Fruit fly (Drosophila melanogaster) whole organism, embryonic: ENCODE measurements around the gene teq.

ENCODE experiments used
- Atf-2 ChIP-seq: fragments of 200-800 bp; sonication (Bioruptor generic); optimal IDR thresholded peaks from 2 replicates; lab custom pipeline; 2016; ENCODE audit warnings: missing biosample characterization, missing genetic modification characterization
- B-H2 ChIP-seq: fragments of 200-800 bp; sonication (Bioruptor generic); optimal IDR thresholded peaks from 2 replicates; lab custom pipeline; 2018; ENCODE audit warnings: missing biosample characterization, mild to moderate bottlenecking, missing genetic modification characterization
- CG10431 ChIP-seq: fragments of 200-800 bp; sonication (Bioruptor generic); optimal IDR thresholded peaks from 3 replicates; lab custom pipeline; 2018; ENCODE audit warnings: missing biosample characterization, mild to moderate bottlenecking, missing genetic modification characterization
- CG10543 ChIP-seq: fragments of 200-800 bp; sonication (Bioruptor generic); optimal IDR thresholded peaks from 3 replicates; lab custom pipeline; 2017; ENCODE audit warnings: missing biosample characterization, mild to moderate bottlenecking, missing genetic modification characterization, moderate library complexity
- CG12155 ChIP-seq: fragments of 200-800 bp; sonication (Bioruptor generic); optimal IDR thresholded peaks from 3 replicates; lab custom pipeline; 2016; ENCODE audit warnings: missing biosample characterization, missing genetic modification characterization
- CG12219 ChIP-seq: fragments of 200-800 bp; sonication (Bioruptor generic); optimal IDR thresholded peaks from 3 replicates; lab custom pipeline; 2018; ENCODE audit warnings: missing biosample characterization, mild to moderate bottlenecking, missing genetic modification characterization
- CG12299 ChIP-seq: fragments of 200-800 bp; sonication (Bioruptor generic); optimal IDR thresholded peaks from 2 replicates; lab custom pipeline; 2018; ENCODE audit warnings: missing biosample characterization, mild to moderate bottlenecking, missing genetic modification characterization
- CG15601 ChIP-seq: fragments of 200-800 bp; sonication (Bioruptor generic); optimal IDR thresholded peaks from 3 replicates; lab custom pipeline; 2019; ENCODE audit warnings: missing biosample characterization, mild to moderate bottlenecking, missing genetic modification characterization, moderate library complexity
- CG18011 ChIP-seq: fragments of 200-800 bp; sonication (Bioruptor generic); optimal IDR thresholded peaks from 2 replicates; lab custom pipeline; 2017; ENCODE audit warnings: missing biosample characterization, missing genetic modification characterization, mild to moderate bottlenecking, moderate library complexity, missing genotype
- CG18764 ChIP-seq: fragments of 200-800 bp; sonication (Bioruptor generic); optimal IDR thresholded peaks from 3 replicates; lab custom pipeline; 2016; ENCODE audit warnings: missing biosample characterization, missing genetic modification characterization
- CG30431 ChIP-seq: fragments of 200-800 bp; sonication (Bioruptor generic); optimal IDR thresholded peaks from 2 replicates; lab custom pipeline; 2017; ENCODE audit warnings: missing biosample characterization, missing genetic modification characterization
- CG3065 ChIP-seq: fragments of 200-800 bp; sonication (Bioruptor generic); optimal IDR thresholded peaks from 2 replicates; lab custom pipeline; 2016; ENCODE audit warnings: missing biosample characterization, missing genetic modification characterization
- CG31365 ChIP-seq: fragments of 200-800 bp; sonication (Bioruptor generic); optimal IDR thresholded peaks from 2 replicates; lab custom pipeline; 2018; ENCODE audit warnings: missing biosample characterization, mild to moderate bottlenecking, missing genetic modification characterization
- CG32772 ChIP-seq: fragments of 200-800 bp; sonication (Bioruptor generic); IDR thresholded peaks from 2 replicates; pipeline ENCODE4 v1.3.6; 2022; ENCODE audit warnings: missing biosample characterization, missing genetic modification characterization
- CG3407 ChIP-seq: fragments of 200-800 bp; sonication (Bioruptor generic); optimal IDR thresholded peaks from 2 replicates; lab custom pipeline; 2018; ENCODE audit warnings: missing biosample characterization, mild to moderate bottlenecking, missing genetic modification characterization
- CG3995 ChIP-seq: fragments of 200-800 bp; sonication (Bioruptor generic); optimal IDR thresholded peaks from 3 replicates; lab custom pipeline; 2016; ENCODE audit warnings: missing biosample characterization, missing genetic modification characterization
- CG43689 ChIP-seq: fragments of 200-800 bp; sonication (Bioruptor generic); IDR thresholded peaks from 2 replicates; pipeline ENCODE4 v1.3.6; 2022; ENCODE audit warnings: missing biosample characterization, missing genetic modification characterization
- CG7372 ChIP-seq: fragments of 200-800 bp; sonication (Bioruptor generic); IDR thresholded peaks from 2 replicates; pipeline ENCODE4 v1.3.6; 2022; ENCODE audit warnings: missing biosample characterization, missing genetic modification characterization
- CG7987 ChIP-seq: fragments of 200-800 bp; sonication (Bioruptor generic); optimal IDR thresholded peaks from 2 replicates; lab custom pipeline; 2018; ENCODE audit warnings: missing biosample characterization, mild to moderate bottlenecking, missing genetic modification characterization, moderate library complexity
- CG8765 ChIP-seq: fragments of 200-800 bp; sonication (Bioruptor generic); IDR thresholded peaks from 2 replicates; pipeline ENCODE4 v1.3.6; 2022; ENCODE audit warnings: missing biosample characterization, missing genetic modification characterization
- CG8944 ChIP-seq: fragments of 200-800 bp; sonication (Bioruptor generic); optimal IDR thresholded peaks from 3 replicates; lab custom pipeline; 2016; ENCODE audit warnings: missing biosample characterization, missing genetic modification characterization
- CkIIα-i1 ChIP-seq: fragments of 200-800 bp; sonication (Bioruptor generic); IDR thresholded peaks from 2 replicates; pipeline ENCODE4 v1.3.6; 2022; ENCODE audit warnings: missing biosample characterization, missing genetic modification characterization
- D ChIP-seq, 2 experiments: fragments of 200-800 bp in 1 of 2; fragments of >200 bp in 1 of 2; sonication (Bioruptor generic) in 1 of 2; optimal IDR thresholded peaks; 2 replicates in 1 of 2; 3 replicates in 1 of 2; lab custom pipeline; 2017; ENCODE audit warnings: mild to moderate bottlenecking in 1 of 2, missing biosample characterization in 1 of 2, missing genetic modification characterization in 1 of 2, missing genetic modification reagents in 1 of 2
- Dad ChIP-seq: fragments of 200-800 bp; sonication (Bioruptor generic); optimal IDR thresholded peaks from 3 replicates; lab custom pipeline; 2016; ENCODE audit warnings: missing biosample characterization, missing genetic modification characterization
- E2f2 ChIP-seq: fragments of 200-800 bp; sonication (Bioruptor generic); IDR thresholded peaks from 2 replicates; pipeline ENCODE4 v1.3.6; 2022; ENCODE audit warnings: missing biosample characterization, missing genetic modification characterization
- Gsc ChIP-seq: fragments of 200-800 bp; sonication (Bioruptor generic); IDR thresholded peaks from 2 replicates; pipeline ENCODE4 v1.3.6; 2022; ENCODE audit warnings: missing biosample characterization, missing genetic modification characterization
- HLH4C ChIP-seq: fragments of 200-800 bp; sonication (Bioruptor generic); IDR thresholded peaks from 3 replicates; pipeline ENCODE4 v1.3.6; 2022; ENCODE audit warnings: missing biosample characterization, missing genetic modification characterization; ENCODE audit not compliant: partially characterized antibody
- Hr78 ChIP-seq, 2 experiments: fragments of 200-800 bp in 1 of 2; fragments of >200 bp in 1 of 2; sonication (Bioruptor generic) in 1 of 2; optimal IDR thresholded peaks; 2 replicates each; lab custom pipeline; 2017 to 2019; ENCODE audit warnings: missing biosample characterization in 2 of 2, missing genetic modification characterization in 2 of 2, mild to moderate bottlenecking in 1 of 2, moderate library complexity in 1 of 2
- Lhr ChIP-seq: fragments of 200-800 bp; sonication (Bioruptor generic); optimal IDR thresholded peaks from 3 replicates; lab custom pipeline; 2017; ENCODE audit warnings: mild to moderate bottlenecking, missing biosample characterization, missing genetic modification reagents, missing genetic modification characterization
- NFAT ChIP-seq: fragments of 200-800 bp; sonication (Bioruptor generic); IDR thresholded peaks from 2 replicates; pipeline ENCODE4 v1.3.6; 2022; ENCODE audit warnings: missing biosample characterization, missing genetic modification characterization
- Nf-YB ChIP-seq: fragments of 200-800 bp; sonication (Bioruptor generic); optimal IDR thresholded peaks from 3 replicates; lab custom pipeline; 2019; ENCODE audit warnings: missing biosample characterization, mild to moderate bottlenecking, missing genetic modification characterization, moderate library complexity
- Optix ChIP-seq: fragments of 200-800 bp; sonication (Bioruptor generic); IDR thresholded peaks from 3 replicates; pipeline ENCODE4 v1.3.6; 2022; ENCODE audit warnings: missing biosample characterization, missing genetic modification characterization
- Poxn ChIP-seq: fragments of 200-800 bp; sonication (Bioruptor generic); IDR thresholded peaks from 2 replicates; pipeline ENCODE4 v1.3.6; 2022; ENCODE audit warnings: missing biosample characterization, missing genetic modification characterization
- Scr ChIP-seq: fragments of 200-800 bp; sonication (Bioruptor generic); IDR thresholded peaks from 2 replicates; pipeline ENCODE4 v1.3.6; 2022; ENCODE audit warnings: missing biosample characterization, missing genetic modification characterization; ENCODE audit not compliant: partially characterized antibody
- Trl ChIP-seq, 3 experiments: fragments of >200 bp in 2 of 3; fragments of 200-800 bp in 1 of 3; sonication (Bioruptor generic) in 1 of 3; optimal IDR thresholded peaks; 2 replicates in 1 of 3; 3 replicates in 2 of 3; lab custom pipeline; 2016 to 2017; ENCODE audit warnings: missing biosample characterization in 1 of 3, missing genetic modification characterization in 1 of 3
- Vsx1 ChIP-seq: fragments of 200-800 bp; sonication (Bioruptor generic); optimal IDR thresholded peaks from 2 replicates; lab custom pipeline; 2017; ENCODE audit warnings: missing biosample characterization, mild to moderate bottlenecking, missing genetic modification characterization, missing genetic modification reagents
- ab ChIP-seq: fragments of 200-800 bp; sonication (Bioruptor generic); optimal IDR thresholded peaks from 2 replicates; lab custom pipeline; 2016; ENCODE audit warnings: missing biosample characterization, missing genetic modification characterization
- gsb-n ChIP-seq: fragments of 200-800 bp; sonication (Bioruptor generic); optimal IDR thresholded peaks from 3 replicates; lab custom pipeline; 2018; ENCODE audit warnings: missing biosample characterization, mild to moderate bottlenecking, missing genetic modification characterization
- hkb ChIP-seq, 2 experiments: fragments of 200-800 bp in 1 of 2; fragments of >200 bp in 1 of 2; sonication (Bioruptor generic) in 1 of 2; IDR thresholded peaks in 1 of 2; optimal IDR thresholded peaks in 1 of 2; 2 replicates each; pipeline versions ENCODE4 v1.3.6 to Lab custom; 2017 to 2022; ENCODE audit warnings: missing biosample characterization in 1 of 2, missing genetic modification characterization in 1 of 2
- kah ChIP-seq: fragments of 200-800 bp; sonication (Bioruptor generic); optimal IDR thresholded peaks from 2 replicates; lab custom pipeline; 2018; ENCODE audit warnings: missing biosample characterization, mild to moderate bottlenecking, missing genetic modification characterization
- kni ChIP-seq: fragments of 200-800 bp; sonication (Bioruptor generic); optimal IDR thresholded peaks from 3 replicates; lab custom pipeline; 2017; ENCODE audit warnings: mild to moderate bottlenecking, missing biosample characterization, missing genetic modification reagents, missing genetic modification characterization
- knrl ChIP-seq: fragments of 200-800 bp; sonication (Bioruptor generic); IDR thresholded peaks from 3 replicates; pipeline ENCODE4 v1.3.6; 2022; ENCODE audit warnings: missing biosample characterization, missing genetic modification characterization; ENCODE audit not compliant: partially characterized antibody
- pita ChIP-seq: fragments of 200-800 bp; sonication (Bioruptor generic); optimal IDR thresholded peaks from 2 replicates; lab custom pipeline; 2017; ENCODE audit warnings: missing biosample characterization, mild to moderate bottlenecking, missing genetic modification characterization
- prd ChIP-seq, 3 experiments: fragments of >200 bp in 2 of 3; fragments of 200-800 bp in 1 of 3; sonication (Bioruptor generic) in 1 of 3; optimal IDR thresholded peaks in 2 of 3; IDR thresholded peaks in 1 of 3; 2 replicates in 2 of 3; 3 replicates in 1 of 3; pipeline versions ENCODE4 v1.3.6 to Lab custom; 2017 to 2022; ENCODE audit warnings: missing biosample characterization in 1 of 3, missing genetic modification characterization in 1 of 3
- schlank ChIP-seq: fragments of 200-800 bp; sonication (Bioruptor generic); optimal IDR thresholded peaks from 2 replicates; lab custom pipeline; 2018; ENCODE audit warnings: missing biosample characterization, mild to moderate bottlenecking, missing genetic modification characterization
- sens ChIP-seq: fragments of 200-800 bp; sonication (Bioruptor generic); peaks from one replicate; lab custom pipeline; 2016; ENCODE audit warnings: missing biosample characterization, missing genetic modification characterization
- sna ChIP-seq: fragments of 200-800 bp; sonication (Bioruptor generic); IDR thresholded peaks from 2 replicates; pipeline ENCODE4 v1.3.6; 2022; ENCODE audit warnings: missing biosample characterization, missing genetic modification characterization; ENCODE audit not compliant: partially characterized antibody
- so ChIP-seq: fragments of 200-800 bp; sonication (Bioruptor generic); IDR thresholded peaks from 3 replicates; pipeline ENCODE4 v1.3.6; 2022; ENCODE audit warnings: missing biosample characterization, missing genetic modification characterization

teq gene

dm6 chr3L:9045318-9045717, 29.1 kb upstream of the teq start (continued):
- TF ChIP-seq sna (GFP tag; lab: Robert Waterston, UW) (no peak), pita (GFP tag; lab: Kevin White, UChicago) (no peak), CG43689 (GFP tag; lab: Robert Waterston, UW) (no peak), CkIIα-i1 (GFP tag; lab: Robert Waterston, UW) (no peak), Trl (optimal IDR thresholded peaks at IDR 0.05; lab: Kevin White, UChicago) (no peak), Trl (GFP tag; optimal IDR thresholded peaks at IDR 0.05; lab: Kevin White, UChicago) (peak; percentile 54), hkb (optimal IDR thresholded peaks at IDR 0.05; lab: Kevin White, UChicago) (no peak), hkb (GFP tag; IDR thresholded peaks at IDR 0.05; lab: Robert Waterston, UW) (peak; percentile 90), HLH4C (no peak), Dad (GFP tag; lab: Kevin White, UChicago) (peak; percentile 59), kni (no peak), CG12155 (no peak), CG8944 (GFP tag; lab: Kevin White, UChicago) (peak; percentile 0), Atf-2 (peak; percentile 23), sens (GFP tag; lab: Kevin White, UChicago) (peak; percentile 94), CG12299 (tag; lab: Kevin White, UChicago) (no peak), gsb-n (tag; lab: Kevin White, UChicago) (peak; percentile 24), CG3407 (GFP tag; lab: Kevin White, UChicago) (peak; percentile 6), Gsc (GFP tag; lab: Robert Waterston, UW) (0 out of 2 replicates have a peak, but pooled peaks have one; percentile 50), knrl (GFP tag; lab: Robert Waterston, UW) (no peak), Nf-YB (GFP tag; lab: Kevin White, UChicago) (peak; percentile 29), schlank (tag; lab: Kevin White, UChicago) (no peak), Optix (GFP tag; lab: Robert Waterston, UW) (peak; percentile 61; the same call in 2 of the 3 replicates), CG31365 (no peak), prd (optimal IDR thresholded peaks at IDR 0.05; lab: Kevin White, UChicago) (no peak), prd (GFP tag; IDR thresholded peaks at IDR 0.05; lab: Robert Waterston, UW) (peak; percentile 91), CG3995 (GFP tag; lab: Kevin White, UChicago) (no peak), CG12219 (GFP tag; lab: Kevin White, UChicago) (peak; percentile 22), CG7372 (GFP tag; lab: Robert Waterston, UW) (peak; percentile 51; the same call in 1 of the 2 replicates), NFAT (GFP tag; lab: Robert Waterston, UW) (0 out of 2 replicates have a peak, but pooled peaks have one; percentile 34), CG18011 (no peak), Scr (no peak), Hr78 (GFP tag; optimal IDR thresholded peaks at IDR 0.05; lab: Kevin White, UChicago) (peak in 1 of 2 experiments; percentile 19), CG3065 (GFP tag; lab: Kevin White, UChicago) (no peak), ab (no peak), CG32772 (GFP tag; lab: Robert Waterston, UW) (peak; percentile 78), D (optimal IDR thresholded peaks at IDR 0.05; lab: Kevin White, UChicago) (no peak), D (GFP tag; optimal IDR thresholded peaks at IDR 0.05; lab: Kevin White, UChicago) (peak; percentile 54), CG30431 (GFP tag; lab: Kevin White, UChicago) (peak; percentile 3), Vsx1 (GFP tag; lab: Kevin White, UChicago) (no peak), Poxn (GFP tag; lab: Robert Waterston, UW) (no peak), Lhr (no peak), CG15601 (tag; lab: Kevin White, UChicago) (no peak), CG10431 (no peak), so (GFP tag; lab: Robert Waterston, UW) (peak; percentile 61; the same call in 2 of the 3 replicates), CG10543 (no peak), E2f2 (GFP tag; lab: Robert Waterston, UW) (peak; percentile 48), B-H2 (GFP tag; lab: Kevin White, UChicago) (no peak), kah (GFP tag; lab: Kevin White, UChicago) (no peak), CG18764 (GFP tag; lab: Kevin White, UChicago) (peak; percentile 31), CG7987 (GFP tag; lab: Kevin White, UChicago) (no peak), CG8765 (GFP tag; lab: Robert Waterston, UW) (peak; percentile 83)
